Worm (Caenorhabditis elegans): ENCODE data around the gene srsx-10.
A peak's percentile ranks its signal among the peaks of the same experiment; 100 is the strongest.

Gene srsx-10

DNA sequence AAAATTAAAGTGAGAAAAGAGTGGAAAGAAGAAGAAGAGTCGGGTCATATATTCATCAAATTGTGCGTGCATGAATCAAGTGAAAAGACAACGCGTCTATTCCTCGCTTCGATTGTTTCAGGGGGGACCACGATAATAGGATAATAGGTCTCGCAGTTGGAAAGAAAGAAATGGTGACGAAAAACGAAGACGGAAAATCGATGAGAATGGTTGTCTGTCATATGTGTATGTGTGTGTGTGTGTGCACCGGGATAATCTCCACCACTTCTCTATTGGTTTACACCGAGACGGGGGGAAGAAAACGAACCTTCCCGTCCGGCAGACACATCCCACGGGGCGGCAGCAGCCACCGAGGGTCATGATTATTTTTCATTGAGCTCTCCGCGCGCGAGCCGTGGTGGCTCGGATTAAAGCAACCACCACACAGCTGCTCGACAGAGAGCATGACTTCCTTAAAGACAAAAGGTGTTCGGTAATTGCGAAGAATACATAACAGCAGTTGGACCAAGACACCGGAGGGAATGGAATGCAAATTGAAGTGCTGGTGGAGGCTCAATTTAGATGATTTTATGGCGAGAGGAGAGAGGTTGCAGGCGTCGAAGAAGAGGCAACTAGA lies 10.4 kb downstream of the srsx-10 start (continued):
- TF ChIP-seq nhr-111 (GFP tag; optimal IDR thresholded peaks at IDR 0.05): no peak

DNA sequence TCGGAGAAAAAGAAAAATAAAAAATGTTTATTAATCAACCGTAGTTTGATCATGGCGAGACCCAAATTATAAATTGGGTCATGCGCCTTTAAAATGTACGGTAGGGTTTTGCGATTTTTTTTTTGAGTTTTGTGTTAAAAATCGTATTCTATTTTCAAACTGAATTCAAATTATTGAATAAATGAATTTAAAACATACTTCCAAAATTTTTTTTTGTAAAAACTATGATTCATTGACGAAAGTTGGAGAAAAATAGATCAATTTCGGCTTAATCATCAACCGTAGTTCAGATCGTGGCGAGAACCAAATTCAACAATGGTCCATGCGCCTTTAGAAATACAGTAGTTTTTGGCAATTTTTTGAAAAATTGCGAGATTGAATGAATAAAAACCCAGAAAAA lies 11.0 kb downstream of the srsx-10 start:
- TF ChIP-seq R02D3.7 (tag; optimal IDR thresholded peaks at IDR 0.05) (no peak), ceh-82 (tag; optimal IDR thresholded peaks at IDR 0.05) (no peak), unc-62 (GFP tag; optimal IDR thresholded peaks at IDR 0.05 in 1 of 2) (no peak), unc-62 (tag; optimal IDR thresholded peaks at IDR 0.05) (no peak), F49E8.2 (tag; optimal IDR thresholded peaks at IDR 0.05; ENCODE audit: borderline replicate concordance) (peak; percentile 76), lin-38 (GFP tag; IDR thresholded peaks at IDR 0.05) (peak; percentile 36; the same call in 1 of the 2 replicates)

DNA sequence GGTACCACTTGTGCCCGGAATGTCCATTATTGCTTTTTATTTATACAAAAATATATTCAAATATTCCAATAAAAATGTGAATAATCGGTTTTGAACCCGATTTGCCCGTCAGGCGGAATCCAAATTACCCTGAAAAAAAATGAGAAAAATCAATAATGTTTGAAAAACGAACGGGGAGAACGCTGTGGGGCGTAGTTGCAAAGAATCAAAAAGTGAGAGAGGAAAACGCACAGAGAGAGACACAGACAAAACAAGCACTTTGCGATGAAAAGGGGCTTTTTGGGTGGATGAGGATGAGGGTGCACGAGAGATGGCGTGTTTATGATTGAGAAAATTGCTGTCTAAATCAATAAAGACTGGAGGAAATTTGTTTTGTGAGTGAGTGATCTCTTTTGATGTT lies 11.6 kb downstream of the srsx-10 start, which contains the start of gene tam-1:
tam-1 (minus strand) TSS at position 135 of the 400 bp plus-strand sequence.
- TF ChIP-seq T20F7.1 (GFP tag; optimal IDR thresholded peaks at IDR 0.05) (no peak), ceh-28 (tag; optimal IDR thresholded peaks at IDR 0.05) (peak; percentile 14), mes-2 (tag; optimal IDR thresholded peaks at IDR 0.05; ENCODE audit: poor library complexity, severe bottlenecking) (peak; percentile 42), hlh-30 (tag; optimal IDR thresholded peaks at IDR 0.05; ENCODE audit: insufficient read depth) (peak; percentile 3), unc-62 (GFP tag; optimal IDR thresholded peaks at IDR 0.05 in 1 of 2) (no peak), unc-62 (tag; optimal IDR thresholded peaks at IDR 0.05) (no peak), hmg-1.1 (GFP tag; IDR thresholded peaks at IDR 0.05) (peak; percentile 48; the same call in 1 of the 2 replicates), mep-1 (tag; optimal IDR thresholded peaks at IDR 0.05) (peak; percentile 3)

DNA sequence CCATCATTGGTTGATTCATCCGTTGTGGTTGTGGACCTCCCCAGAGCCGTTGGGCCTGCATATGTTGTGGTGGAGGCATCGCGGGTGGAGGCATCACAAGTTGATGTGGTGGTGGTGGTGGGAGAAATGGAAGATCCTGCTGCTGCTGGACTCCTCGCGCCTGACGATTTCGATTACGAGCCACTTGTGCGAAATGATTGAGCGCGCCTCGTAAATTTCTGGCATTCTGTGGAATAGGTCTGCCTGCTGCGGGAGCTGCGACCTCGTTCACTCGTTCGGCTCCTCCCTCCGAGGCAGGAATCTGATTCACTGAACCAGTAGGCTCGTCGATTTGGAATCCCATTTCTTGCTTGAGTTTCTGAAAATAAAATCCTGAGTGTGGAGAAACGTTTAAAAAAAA lies 13.9 kb downstream of the srsx-10 start:
- TF ChIP-seq F37D6.2 (tag; optimal IDR thresholded peaks at IDR 0.05): no peak
- no peak for TF ChIP-seq zfp-3 (GFP tag; conservative IDR thresholded peaks at IDR 0.05)
- no peak for TF ChIP-seq dpl-1 (GFP tag; optimal IDR thresholded peaks at IDR 0.05)
- TF ChIP-seq set-16 (GFP tag; IDR thresholded peaks at IDR 0.05): peak; percentile 57

- no peak for TF ChIP-seq attf-4 (tag; optimal IDR thresholded peaks at IDR 0.05)
- peak; percentile 94 for TF ChIP-seq aha-1 (tag)
- no peak for TF ChIP-seq mes-2 (tag; optimal IDR thresholded peaks at IDR 0.05; ENCODE audit: poor library complexity, severe bottlenecking)
- no peak for TF ChIP-seq daf-16 (GFP tag; optimal IDR thresholded peaks at IDR 0.05)
- no peak for TF ChIP-seq daf-16 (tag; optimal IDR thresholded peaks at IDR 0.05)
- no peak for TF ChIP-seq hlh-30 (tag; optimal IDR thresholded peaks at IDR 0.05; ENCODE audit: insufficient read depth)
- TF ChIP-seq hif-1 (tag; optimal IDR thresholded peaks at IDR 0.05): no peak
Observed at ce11 chrV:4957619-4958018, 17.0 kb downstream of the srsx-10 start.

DNA sequence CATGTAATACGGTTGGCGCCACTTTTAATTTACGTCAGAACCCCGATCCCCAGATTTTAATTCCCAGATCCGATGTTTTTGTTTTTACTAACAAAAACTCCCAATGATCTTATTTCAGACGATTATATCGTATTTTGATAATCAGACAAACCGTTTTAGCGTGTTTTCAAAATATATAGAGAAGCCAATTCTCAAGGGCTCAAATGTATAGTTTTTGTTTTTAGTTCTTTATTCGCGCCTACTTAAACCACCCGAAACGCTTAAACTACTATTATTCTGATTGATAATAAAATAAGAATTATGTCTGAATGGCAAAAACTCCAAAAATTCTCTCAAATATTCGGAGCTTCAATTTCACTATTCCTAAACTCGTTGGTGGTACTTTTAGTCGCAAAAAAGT lies 18.0 kb downstream of the srsx-10 start, which contains the start of gene str-208:
str-208 (plus strand) TSS at position 301 of the 400 bp plus-strand sequence.
- TF ChIP-seq ceh-62 (tag; optimal IDR thresholded peaks at IDR 0.05): no peak
- peak; percentile 12 for TF ChIP-seq aha-1 (tag)

DNA sequence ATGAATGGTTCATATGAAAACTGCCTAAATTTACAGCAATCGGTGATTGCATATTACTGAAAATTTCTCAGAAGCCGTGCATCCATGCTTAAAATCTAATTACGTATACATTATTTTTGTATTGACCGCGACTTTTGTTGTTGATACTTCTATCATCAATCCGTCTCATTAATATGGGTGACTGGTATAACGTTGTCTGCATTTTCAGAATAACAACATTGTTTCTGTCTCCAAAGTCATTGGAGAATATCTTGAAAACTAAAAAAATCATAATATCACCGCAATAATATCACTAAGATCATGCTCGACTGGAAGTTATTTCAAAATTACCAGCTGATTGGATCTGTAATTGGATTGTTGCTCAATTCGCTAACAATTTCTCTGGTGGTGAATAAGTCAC lies 23.1 kb downstream of the srsx-10 start, which contains the start of gene str-207:
str-207 (plus strand) TSS at position 301 of the 400 bp plus-strand sequence.
- no peak for TF ChIP-seq F10B5.3 (tag; optimal IDR thresholded peaks at IDR 0.05)
- TF ChIP-seq cey-2 (tag; optimal IDR thresholded peaks at IDR 0.05; ENCODE audit: borderline replicate concordance, insufficient read depth): no peak
- no peak for TF ChIP-seq ama-1 (optimal IDR thresholded peaks at IDR 0.05)
- TF ChIP-seq rbr-2 (tag; optimal IDR thresholded peaks at IDR 0.05): no peak
- TF ChIP-seq F44E2.7 (GFP tag; IDR thresholded peaks at IDR 0.05): no peak
- TF ChIP-seq mdt-29 (GFP tag; IDR thresholded peaks at IDR 0.05): no peak
- no peak for TF ChIP-seq nhr-6 (tag; optimal IDR thresholded peaks at IDR 0.05)
- no peak for TF ChIP-seq zag-1 (tag; optimal IDR thresholded peaks at IDR 0.05)
- no peak for TF ChIP-seq saeg-2 (GFP tag; IDR thresholded peaks at IDR 0.05)

Data from whole organism, L4 larva.